Worm (Caenorhabditis elegans) whole organism, L4 larva: Measurements from ENCODE around the gene F58G1.2.

Experiments
- nhr-237 ChIP-seq: sonication (generic microtip); optimal IDR thresholded peaks from 2 replicates; lab custom pipeline; 2017; ENCODE audit warnings: missing biosample characterization, missing genetic modification characterization
- nhr-28 ChIP-seq: fragments of 150-350 bp; optimal IDR thresholded peaks from 2 replicates; lab custom pipeline; 2014; ENCODE audit warnings: missing biosample characterization, missing genetic modification characterization
- pqm-1 ChIP-seq: sonication (generic microtip); optimal IDR thresholded peaks from 2 replicates; lab custom pipeline; 2017; ENCODE audit warnings: missing biosample characterization, missing genetic modification characterization

- TF ChIP-seq pqm-1 (tag; lab: Kevin White, UChicago) (no peak), nhr-28 (tag; lab: Kevin White, UChicago) (no peak), nhr-237 (tag; lab: Kevin White, UChicago) (no peak)
Observed at ce11 chrII:12888471-12888870, 30.3 kb downstream of the F58G1.2 start, which contains the start of gene F35C5.3.
